Fruit fly (Drosophila melanogaster) whole organism, embryonic: ENCODE data around the gene Ir67b.

Source experiments
- Atf6 ChIP-seq: fragments of 200-800 bp; sonication (Bioruptor generic); IDR thresholded peaks from 2 replicates; pipeline ENCODE4 v1.3.6; 2022; ENCODE audit warnings: missing biosample characterization, missing genetic modification characterization
- CG10431 ChIP-seq: fragments of 200-800 bp; sonication (Bioruptor generic); optimal IDR thresholded peaks from 3 replicates; lab custom pipeline; 2018; ENCODE audit warnings: missing biosample characterization, mild to moderate bottlenecking, missing genetic modification characterization
- CG11560 ChIP-seq: fragments of 200-800 bp; sonication (Bioruptor generic); IDR thresholded peaks from 3 replicates; pipeline ENCODE4 v1.3.6; 2022; ENCODE audit warnings: missing biosample characterization, missing genetic modification characterization
- CG12104 ChIP-seq: fragments of 200-800 bp; sonication (Bioruptor generic); optimal IDR thresholded peaks from 3 replicates; lab custom pipeline; 2016; ENCODE audit warnings: missing biosample characterization, missing genetic modification characterization
- CG13123 ChIP-seq: fragments of 200-800 bp; sonication (Bioruptor generic); optimal IDR thresholded peaks from 2 replicates; lab custom pipeline; 2016; ENCODE audit warnings: missing biosample characterization, missing genetic modification characterization
- CG13424 ChIP-seq: fragments of 200-800 bp; sonication (Bioruptor generic); optimal IDR thresholded peaks from 2 replicates; lab custom pipeline; 2019; ENCODE audit warnings: missing biosample characterization, mild to moderate bottlenecking, missing genetic modification characterization, moderate library complexity
- CG14050 ChIP-seq: fragments of 200-800 bp; sonication (Bioruptor generic); IDR thresholded peaks from 3 replicates; pipeline ENCODE4 v1.3.6; 2022; ENCODE audit warnings: missing biosample characterization, missing genetic modification characterization
- CG14965 ChIP-seq: fragments of 200-800 bp; sonication (Bioruptor generic); optimal IDR thresholded peaks from 2 replicates; lab custom pipeline; 2016; ENCODE audit warnings: missing biosample characterization, missing genetic modification characterization, borderline replicate concordance
- CG15011 ChIP-seq: fragments of 200-800 bp; sonication (Bioruptor generic); optimal IDR thresholded peaks from 3 replicates; lab custom pipeline; 2018; ENCODE audit warnings: missing biosample characterization, mild to moderate bottlenecking, missing genetic modification characterization
- CG15601 ChIP-seq: fragments of 200-800 bp; sonication (Bioruptor generic); optimal IDR thresholded peaks from 3 replicates; lab custom pipeline; 2019; ENCODE audit warnings: missing biosample characterization, mild to moderate bottlenecking, missing genetic modification characterization, moderate library complexity
- CG17359 ChIP-seq: fragments of 200-800 bp; sonication (Bioruptor generic); optimal IDR thresholded peaks from 3 replicates; lab custom pipeline; 2018; ENCODE audit warnings: missing biosample characterization, mild to moderate bottlenecking, missing genetic modification characterization, moderate library complexity
- CG18476 ChIP-seq: fragments of 200-800 bp; sonication (Bioruptor generic); optimal IDR thresholded peaks from 2 replicates; lab custom pipeline; 2016; ENCODE audit warnings: missing biosample characterization, mild to moderate bottlenecking, missing genetic modification characterization
- CG2202 ChIP-seq: fragments of 200-800 bp; sonication (Bioruptor generic); optimal IDR thresholded peaks from 2 replicates; lab custom pipeline; 2018; ENCODE audit warnings: missing biosample characterization, mild to moderate bottlenecking, missing genetic modification characterization
- CG2889 ChIP-seq: fragments of 200-800 bp; sonication (Bioruptor generic); IDR thresholded peaks from 3 replicates; pipeline ENCODE4 v1.3.6; 2022; ENCODE audit warnings: missing biosample characterization, missing genetic modification characterization
- CG30020 ChIP-seq: fragments of 200-800 bp; optimal IDR thresholded peaks from 2 replicates; lab custom pipeline; 2019; ENCODE audit warnings: missing biosample characterization, mild to moderate bottlenecking, missing genetic modification characterization, moderate library complexity
- CG3065 ChIP-seq: fragments of 200-800 bp; sonication (Bioruptor generic); optimal IDR thresholded peaks from 2 replicates; lab custom pipeline; 2016; ENCODE audit warnings: missing biosample characterization, missing genetic modification characterization
- CG3726 ChIP-seq: fragments of 200-800 bp; sonication (Bioruptor generic); IDR thresholded peaks from 3 replicates; pipeline ENCODE4, ENCODE4 v1.3.6; 2022; ENCODE audit warnings: missing biosample characterization, missing genetic modification characterization
- CG4282 ChIP-seq: fragments of 200-800 bp; sonication (Bioruptor generic); optimal IDR thresholded peaks from 2 replicates; lab custom pipeline; 2016; ENCODE audit warnings: missing biosample characterization, missing genetic modification characterization
- CG4820 ChIP-seq: fragments of 200-800 bp; sonication (Bioruptor generic); optimal IDR thresholded peaks from 3 replicates; lab custom pipeline; 2016; ENCODE audit warnings: missing biosample characterization, missing genetic modification characterization
- CG6683 ChIP-seq: fragments of 200-800 bp; sonication (Bioruptor generic); optimal IDR thresholded peaks from 2 replicates; lab custom pipeline; 2017; ENCODE audit warnings: missing biosample characterization, mild to moderate bottlenecking, missing genetic modification characterization, missing genetic modification reagents
- CG7372 ChIP-seq: fragments of 200-800 bp; sonication (Bioruptor generic); IDR thresholded peaks from 2 replicates; pipeline ENCODE4 v1.3.6; 2022; ENCODE audit warnings: missing biosample characterization, missing genetic modification characterization
- CG8924 ChIP-seq: fragments of 200-800 bp; optimal IDR thresholded peaks from 3 replicates; lab custom pipeline; 2019; ENCODE audit warnings: missing biosample characterization, mild to moderate bottlenecking, missing genetic modification characterization, moderate library complexity
- Drgx ChIP-seq: fragments of 200-800 bp; sonication (Bioruptor generic); IDR thresholded peaks from 2 replicates; pipeline ENCODE4 v1.3.6; 2022; ENCODE audit warnings: missing biosample characterization, missing genetic modification characterization
- ERR ChIP-seq: fragments of 200-800 bp; sonication (Bioruptor generic); optimal IDR thresholded peaks from 2 replicates; lab custom pipeline; 2016; ENCODE audit warnings: missing biosample characterization, missing genetic modification characterization
- Eip74EF ChIP-seq, 2 experiments: fragments of 200-800 bp in 1 of 2; fragments of >200 bp in 1 of 2; sonication (Bioruptor generic) in 1 of 2; optimal IDR thresholded peaks; 2 replicates each; lab custom pipeline; 2017 to 2019; ENCODE audit warnings: missing biosample characterization in 2 of 2, missing genetic modification characterization in 2 of 2, mild to moderate bottlenecking in 1 of 2, moderate library complexity in 1 of 2
- GATAe ChIP-seq: fragments of 200-800 bp; sonication (Bioruptor generic); conservative IDR thresholded peaks from 2 replicates; pipeline ENCODE4 v1.3.6; 2022; ENCODE audit warnings: missing biosample characterization, missing genetic modification characterization
- H15 ChIP-seq: fragments of 200-800 bp; sonication (Bioruptor generic); IDR thresholded peaks from 3 replicates; pipeline ENCODE4 v1.3.6; 2022; ENCODE audit warnings: missing biosample characterization, missing genetic modification characterization
- HLH4C ChIP-seq: fragments of 200-800 bp; sonication (Bioruptor generic); IDR thresholded peaks from 3 replicates; pipeline ENCODE4 v1.3.6; 2022; ENCODE audit warnings: missing biosample characterization, missing genetic modification characterization; ENCODE audit not compliant: partially characterized antibody
- MESR4 ChIP-seq: fragments of 200-800 bp; sonication (Bioruptor generic); optimal IDR thresholded peaks from 2 replicates; lab custom pipeline; 2018; ENCODE audit warnings: missing biosample characterization, mild to moderate bottlenecking, missing genetic modification characterization, moderate library complexity
- Mes4 ChIP-seq: fragments of 200-800 bp; sonication (Bioruptor generic); optimal IDR thresholded peaks from 2 replicates; lab custom pipeline; 2016; ENCODE audit warnings: missing biosample characterization, missing genetic modification characterization
- Neu2 ChIP-seq: fragments of 200-800 bp; sonication (Bioruptor generic); optimal IDR thresholded peaks from 3 replicates; lab custom pipeline; 2016; ENCODE audit warnings: missing biosample characterization, missing genetic modification characterization, borderline replicate concordance
- Oaz ChIP-seq: fragments of 200-800 bp; sonication (Bioruptor generic); IDR thresholded peaks from 2 replicates; pipeline ENCODE4 v1.3.6; 2022; ENCODE audit warnings: missing biosample characterization, missing genetic modification characterization
- Spps ChIP-seq: fragments of 200-800 bp; sonication (Bioruptor generic); optimal IDR thresholded peaks from 2 replicates; lab custom pipeline; 2018; ENCODE audit warnings: missing biosample characterization, mild to moderate bottlenecking, missing genetic modification characterization
- al ChIP-seq: fragments of 200-800 bp; sonication (Bioruptor generic); IDR thresholded peaks from 2 replicates; pipeline ENCODE4 v1.3.6; 2022; ENCODE audit warnings: missing biosample characterization, missing genetic modification characterization
- bbx ChIP-seq: fragments of 200-800 bp; sonication (Bioruptor generic); IDR thresholded peaks from 2 replicates; pipeline ENCODE4 v1.3.6; 2022; ENCODE audit warnings: missing biosample characterization, missing genetic modification characterization; ENCODE audit not compliant: partially characterized antibody
- cwo ChIP-seq: fragments of 200-800 bp; sonication (Bioruptor generic); optimal IDR thresholded peaks from 3 replicates; lab custom pipeline; 2017; ENCODE audit warnings: missing biosample characterization, missing genetic modification characterization, mild to moderate bottlenecking, moderate library complexity, missing genetic modification reagents
- danr ChIP-seq: fragments of 200-800 bp; sonication (Bioruptor generic); IDR thresholded peaks from 2 replicates; pipeline ENCODE4 v1.3.6; 2022; ENCODE audit warnings: missing biosample characterization, missing genetic modification characterization
- dysf ChIP-seq: fragments of 200-800 bp; sonication (Bioruptor generic); IDR thresholded peaks from 3 replicates; pipeline ENCODE4 v1.3.6; 2022; ENCODE audit warnings: missing biosample characterization, missing genetic modification characterization
- exex ChIP-seq: fragments of 200-800 bp; sonication (Bioruptor generic); optimal IDR thresholded peaks from 4 replicates; lab custom pipeline; 2018; ENCODE audit warnings: missing biosample characterization, mild to moderate bottlenecking, missing genetic modification characterization, moderate library complexity
- grau ChIP-seq: fragments of 200-800 bp; optimal IDR thresholded peaks from 3 replicates; lab custom pipeline; 2019; ENCODE audit warnings: missing biosample characterization, mild to moderate bottlenecking, missing genetic modification characterization, moderate library complexity
- h ChIP-seq: fragments of >200 bp; optimal IDR thresholded peaks from 2 replicates; lab custom pipeline; 2017
- hbn ChIP-seq: fragments of 200-800 bp; sonication (Bioruptor generic); IDR thresholded peaks from 2 replicates; pipeline ENCODE4 v1.3.6; 2022; ENCODE audit warnings: missing biosample characterization, missing genetic modification characterization; ENCODE audit not compliant: partially characterized antibody
- jing ChIP-seq: fragments of 200-800 bp; sonication (Bioruptor generic); optimal IDR thresholded peaks from 2 replicates; lab custom pipeline; 2018; ENCODE audit warnings: missing biosample characterization, mild to moderate bottlenecking, missing genetic modification characterization
- peb ChIP-seq: fragments of 200-800 bp; sonication (Bioruptor generic); IDR thresholded peaks from 2 replicates; pipeline ENCODE4 v1.3.6; 2022; ENCODE audit warnings: missing biosample characterization, missing genetic modification characterization
- pfk ChIP-seq: fragments of 200-800 bp; sonication (Bioruptor generic); optimal IDR thresholded peaks from 2 replicates; lab custom pipeline; 2018; ENCODE audit warnings: missing biosample characterization, mild to moderate bottlenecking, missing genetic modification characterization, moderate library complexity
- pros ChIP-seq: fragments of 200-800 bp; sonication (Bioruptor generic); optimal IDR thresholded peaks from 3 replicates; lab custom pipeline; 2019; ENCODE audit warnings: missing biosample characterization, mild to moderate bottlenecking, missing genetic modification characterization, moderate library complexity
- pum ChIP-seq: fragments of 200-800 bp; sonication (Bioruptor generic); optimal IDR thresholded peaks from 2 replicates; lab custom pipeline; 2016; ENCODE audit warnings: missing biosample characterization, missing genetic modification characterization
- slbo ChIP-seq: fragments of 200-800 bp; sonication (Bioruptor generic); IDR thresholded peaks from 2 replicates; pipeline ENCODE4 v1.3.6; 2022; ENCODE audit warnings: missing biosample characterization, missing genetic modification characterization
- sr ChIP-seq: fragments of 200-800 bp; sonication (Bioruptor generic); IDR thresholded peaks from 3 replicates; pipeline ENCODE4 v1.3.6; 2022; ENCODE audit warnings: missing biosample characterization, missing genetic modification characterization
- wor ChIP-seq: fragments of 200-800 bp; sonication (Bioruptor generic); IDR thresholded peaks from 2 replicates; pipeline ENCODE4 v1.3.6; 2022; ENCODE audit warnings: missing biosample characterization, missing genetic modification characterization
- z ChIP-seq: fragments of 200-800 bp; sonication (Bioruptor generic); IDR thresholded peaks from 3 replicates; pipeline ENCODE4 v1.3.6; 2022; ENCODE audit warnings: missing biosample characterization, missing genetic modification characterization
- zen ChIP-seq: fragments of 200-800 bp; sonication (Bioruptor generic); optimal IDR thresholded peaks from 3 replicates; lab custom pipeline; 2018; ENCODE audit warnings: missing biosample characterization, mild to moderate bottlenecking, missing genetic modification characterization, moderate library complexity

Gene Ir67b

dm6 chr3L:10428746-10429145 is 3.0 kb downstream of the Ir67b start (continued):
- TF ChIP-seq CG3065 (GFP tag; lab: Kevin White, UChicago) (no peak), hbn (GFP tag; lab: Robert Waterston, UW) (no peak), pfk (GFP tag; lab: Kevin White, UChicago) (no peak), peb (GFP tag; lab: Robert Waterston, UW) (no peak), CG17359 (tag; lab: Kevin White, UChicago) (peak; percentile 21), CG18476 (GFP tag; lab: Kevin White, UChicago) (no peak), CG7372 (GFP tag; lab: Robert Waterston, UW) (no peak), CG13424 (tag; lab: Kevin White, UChicago) (peak; percentile 60), Eip74EF (GFP tag; optimal IDR thresholded peaks at IDR 0.05; lab: Kevin White, UChicago) (no peak), CG2889 (GFP tag; lab: Robert Waterston, UW) (no peak), CG6683 (GFP tag; lab: Kevin White, UChicago) (no peak), CG15011 (GFP tag; lab: Kevin White, UChicago) (no peak), Neu2 (no peak), slbo (GFP tag; lab: Robert Waterston, UW) (no peak), CG4820 (peak; percentile 18), CG13123 (GFP tag; lab: Kevin White, UChicago) (no peak), danr (GFP tag; lab: Robert Waterston, UW) (no peak), CG11560 (no peak), CG15601 (tag; lab: Kevin White, UChicago) (peak; percentile 29), CG30020 (tag; lab: Kevin White, UChicago) (no peak), CG10431 (GFP tag; lab: Kevin White, UChicago) (no peak), Atf6 (GFP tag; lab: Robert Waterston, UW) (no peak), z (GFP tag; lab: Robert Waterston, UW) (no peak), pum (GFP tag; lab: Kevin White, UChicago) (no peak), CG14965 (GFP tag; lab: Kevin White, UChicago) (no peak), CG14050 (GFP tag; lab: Robert Waterston, UW) (no peak), CG4282 (no peak), exex (tag; lab: Kevin White, UChicago) (no peak), grau (tag; lab: Kevin White, UChicago) (peak; percentile 64), sr (GFP tag; lab: Robert Waterston, UW) (no peak), jing (GFP tag; lab: Kevin White, UChicago) (peak; percentile 7), Drgx (GFP tag; lab: Robert Waterston, UW) (peak; percentile 48; the same call in 1 of the 2 replicates), Spps (tag; lab: Kevin White, UChicago) (no peak), ERR (GFP tag; lab: Kevin White, UChicago) (no peak), bbx (GFP tag; lab: Robert Waterston, UW) (no peak), pros (GFP tag; lab: Kevin White, UChicago) (no peak), HLH4C (GFP tag; lab: Robert Waterston, UW) (no peak), GATAe (no peak), CG3726 (no peak), Mes4 (GFP tag; lab: Kevin White, UChicago) (no peak), al (GFP tag; lab: Robert Waterston, UW) (no peak), H15 (GFP tag; lab: Robert Waterston, UW) (no peak), CG12104 (GFP tag; lab: Kevin White, UChicago) (no peak), wor (peak; percentile 49), MESR4 (no peak), h (no peak), dysf (peak; percentile 48; the same call in 2 of the 3 replicates), zen (tag; lab: Kevin White, UChicago) (no peak), cwo (peak; percentile 30), CG2202 (tag; lab: Kevin White, UChicago) (no peak), CG8924 (tag; lab: Kevin White, UChicago) (peak; percentile 59), Oaz (GFP tag; lab: Robert Waterston, UW) (no peak)
